Worm (Caenorhabditis elegans) whole organism, early embryonic: ENCODE measurements around the gene F47B8.5.

ENCODE experiments used
- ama-1 ChIP-seq: fragments of 150-350 bp; optimal IDR thresholded peaks from 2 replicates; lab custom pipeline; 2014
- ceh-13 ChIP-seq: fragments of 200-800 bp; sonication (Bioruptor generic); optimal IDR thresholded peaks from 2 replicates; lab custom pipeline; 2018; ENCODE audit warnings: mild to moderate bottlenecking, missing genetic modification characterization, missing compliant biosample characterization
- flt-1 ChIP-seq: fragments of 200-800 bp; sonication (Bioruptor generic); IDR thresholded peaks from 2 replicates; pipeline ENCODE4 v1.3.6; 2022; ENCODE audit warnings: missing genetic modification characterization, missing compliant biosample characterization
- hmg-4 ChIP-seq: fragments of 200-800 bp; sonication (Bioruptor generic); optimal IDR thresholded peaks from 2 replicates; lab custom pipeline; 2018; ENCODE audit warnings: mild to moderate bottlenecking, missing genetic modification characterization, missing compliant biosample characterization

- no peak for TF ChIP-seq hmg-4 (GFP tag; lab: Kevin White, UChicago)
- no peak for TF ChIP-seq ama-1
- no peak for TF ChIP-seq ceh-13 (GFP tag; lab: Kevin White, UChicago)
- TF ChIP-seq flt-1 (GFP tag; lab: Robert Waterston, UW): no peak
Measured at ce11 chrV:14316525-14316924, 11.2 kb downstream of the F47B8.5 start, which contains the start of gene F47B8.2.
